Fruit fly (Drosophila melanogaster) whole organism, embryonic: ENCODE data around the gene PGRP-LA.

Source experiments
- Abd-B ChIP-seq: fragments of 200-800 bp; sonication (Bioruptor generic); optimal IDR thresholded peaks from 2 replicates; lab custom pipeline; 2018; ENCODE audit warnings: missing biosample characterization, mild to moderate bottlenecking, missing genetic modification characterization, moderate library complexity
- Aef1 ChIP-seq: fragments of 200-800 bp; sonication (Bioruptor generic); IDR thresholded peaks from 3 replicates; pipeline ENCODE4 v1.3.6; 2022; ENCODE audit warnings: missing biosample characterization, missing genetic modification characterization
- CG10979 ChIP-seq: fragments of 200-800 bp; sonication (Bioruptor generic); optimal IDR thresholded peaks from 2 replicates; lab custom pipeline; 2018; ENCODE audit warnings: missing biosample characterization, mild to moderate bottlenecking, missing genetic modification characterization, moderate library complexity
- CG11398 ChIP-seq: fragments of 200-800 bp; sonication (Bioruptor generic); optimal IDR thresholded peaks from 2 replicates; lab custom pipeline; 2016; ENCODE audit warnings: missing biosample characterization, missing genetic modification characterization
- CG11695 ChIP-seq: fragments of 200-800 bp; sonication (Bioruptor generic); IDR thresholded peaks from 3 replicates; pipeline ENCODE4 v1.3.6; 2022; ENCODE audit warnings: missing biosample characterization, missing genetic modification characterization
- CG11696 ChIP-seq: fragments of 200-800 bp; sonication (Bioruptor generic); IDR thresholded peaks from 2 replicates; pipeline ENCODE4 v1.3.6; 2022; ENCODE audit warnings: missing biosample characterization, missing genetic modification characterization
- CG14014 ChIP-seq: fragments of 200-800 bp; sonication (Bioruptor generic); IDR thresholded peaks from 2 replicates; pipeline ENCODE4 v1.3.6; 2022; ENCODE audit warnings: missing biosample characterization, missing genetic modification characterization
- CG14860 ChIP-seq: fragments of 200-800 bp; sonication (Bioruptor generic); IDR thresholded peaks from 3 replicates; pipeline ENCODE4 v1.3.6; 2022; ENCODE audit warnings: missing biosample characterization, missing genetic modification characterization; ENCODE audit not compliant: partially characterized antibody
- CG15269 ChIP-seq: fragments of 200-800 bp; sonication (Bioruptor generic); optimal IDR thresholded peaks from 2 replicates; lab custom pipeline; 2018; ENCODE audit warnings: missing biosample characterization, mild to moderate bottlenecking, missing genetic modification characterization, moderate library complexity
- CG18262 ChIP-seq: fragments of 200-800 bp; optimal IDR thresholded peaks from 3 replicates; lab custom pipeline; 2019; ENCODE audit warnings: missing biosample characterization, mild to moderate bottlenecking, missing genetic modification characterization, moderate library complexity
- CG2889 ChIP-seq: fragments of 200-800 bp; sonication (Bioruptor generic); IDR thresholded peaks from 3 replicates; pipeline ENCODE4 v1.3.6; 2022; ENCODE audit warnings: missing biosample characterization, missing genetic modification characterization
- CG3847 ChIP-seq: fragments of 200-800 bp; sonication (Bioruptor generic); IDR thresholded peaks from 2 replicates; pipeline ENCODE4 v1.3.6; 2022; ENCODE audit warnings: missing biosample characterization, missing genetic modification characterization
- CG4282 ChIP-seq: fragments of 200-800 bp; sonication (Bioruptor generic); optimal IDR thresholded peaks from 2 replicates; lab custom pipeline; 2016; ENCODE audit warnings: missing biosample characterization, missing genetic modification characterization
- CG6813 ChIP-seq: fragments of 200-800 bp; sonication (Bioruptor generic); optimal IDR thresholded peaks from 2 replicates; lab custom pipeline; 2017; ENCODE audit warnings: missing biosample characterization, missing genetic modification characterization, mild to moderate bottlenecking, moderate library complexity, missing genetic modification reagents
- CG6854 ChIP-seq: fragments of 200-800 bp; sonication (Bioruptor generic); optimal IDR thresholded peaks from 3 replicates; lab custom pipeline; 2017; ENCODE audit warnings: missing biosample characterization, mild to moderate bottlenecking, missing genetic modification characterization
- CG8281 ChIP-seq: fragments of 200-800 bp; sonication (Bioruptor generic); optimal IDR thresholded peaks from 2 replicates; lab custom pipeline; 2018; ENCODE audit warnings: missing biosample characterization, mild to moderate bottlenecking, missing genetic modification characterization, moderate library complexity
- CG8290 ChIP-seq, 3 experiments: fragments of 200-800 bp; sonication (Bioruptor generic); optimal IDR thresholded peaks; 2 replicates each; lab custom pipeline; 2016 to 2019; ENCODE audit warnings: missing biosample characterization in 3 of 3, missing genetic modification characterization in 3 of 3, mild to moderate bottlenecking in 2 of 3, moderate library complexity in 1 of 3
- CG8765 ChIP-seq: fragments of 200-800 bp; sonication (Bioruptor generic); IDR thresholded peaks from 2 replicates; pipeline ENCODE4 v1.3.6; 2022; ENCODE audit warnings: missing biosample characterization, missing genetic modification characterization
- CG9437 ChIP-seq: fragments of 200-800 bp; sonication (Bioruptor generic); optimal IDR thresholded peaks from 2 replicates; lab custom pipeline; 2018; ENCODE audit warnings: missing biosample characterization, mild to moderate bottlenecking, missing genetic modification characterization
- CG9817 ChIP-seq: fragments of 200-800 bp; sonication (Bioruptor generic); optimal IDR thresholded peaks from 2 replicates; lab custom pipeline; 2018; ENCODE audit warnings: missing biosample characterization, mild to moderate bottlenecking, missing genetic modification characterization, moderate library complexity
- Chrac-16 ChIP-seq: fragments of 200-800 bp; sonication (Bioruptor generic); optimal IDR thresholded peaks from 3 replicates; lab custom pipeline; 2016; ENCODE audit warnings: missing biosample characterization, missing genetic modification characterization
- D ChIP-seq, 2 experiments: fragments of 200-800 bp in 1 of 2; fragments of >200 bp in 1 of 2; sonication (Bioruptor generic) in 1 of 2; optimal IDR thresholded peaks; 2 replicates in 1 of 2; 3 replicates in 1 of 2; lab custom pipeline; 2017; ENCODE audit warnings: mild to moderate bottlenecking in 1 of 2, missing biosample characterization in 1 of 2, missing genetic modification characterization in 1 of 2, missing genetic modification reagents in 1 of 2
- Dad ChIP-seq: fragments of 200-800 bp; sonication (Bioruptor generic); optimal IDR thresholded peaks from 3 replicates; lab custom pipeline; 2016; ENCODE audit warnings: missing biosample characterization, missing genetic modification characterization
- Dbx ChIP-seq: fragments of 200-800 bp; sonication (Bioruptor generic); IDR thresholded peaks from 3 replicates; pipeline ENCODE4 v1.3.6; 2022; ENCODE audit warnings: missing biosample characterization, missing genetic modification characterization
- Dip3 ChIP-seq: fragments of 200-800 bp; sonication (Bioruptor generic); optimal IDR thresholded peaks from 3 replicates; lab custom pipeline; 2016; ENCODE audit warnings: missing biosample characterization, missing genetic modification characterization
- Ets65A ChIP-seq: fragments of 200-800 bp; sonication (Bioruptor generic); peaks from one replicate; lab custom pipeline; 2016; ENCODE audit warnings: missing biosample characterization, missing genetic modification characterization
- GATAe ChIP-seq: fragments of 200-800 bp; sonication (Bioruptor generic); conservative IDR thresholded peaks from 2 replicates; pipeline ENCODE4 v1.3.6; 2022; ENCODE audit warnings: missing biosample characterization, missing genetic modification characterization
- Gsc ChIP-seq: fragments of 200-800 bp; sonication (Bioruptor generic); IDR thresholded peaks from 2 replicates; pipeline ENCODE4 v1.3.6; 2022; ENCODE audit warnings: missing biosample characterization, missing genetic modification characterization
- H2.0 ChIP-seq: fragments of 200-800 bp; sonication (Bioruptor generic); IDR thresholded peaks from 2 replicates; pipeline ENCODE4 v1.3.6; 2022; ENCODE audit warnings: missing biosample characterization, missing genetic modification characterization
- Hr39 ChIP-seq: fragments of >200 bp; optimal IDR thresholded peaks from 2 replicates; lab custom pipeline; 2017
- Kr ChIP-seq: fragments of 200-800 bp; sonication (Bioruptor generic); optimal IDR thresholded peaks from 2 replicates; lab custom pipeline; 2017; ENCODE audit warnings: missing biosample characterization, mild to moderate bottlenecking, missing genetic modification characterization
- Rfx ChIP-seq: fragments of 200-800 bp; sonication (Bioruptor generic); IDR thresholded peaks from 2 replicates; pipeline ENCODE4 v1.3.6; 2022; ENCODE audit warnings: missing biosample characterization, missing genetic modification characterization
- bigmax ChIP-seq: fragments of 200-800 bp; sonication (Bioruptor generic); optimal IDR thresholded peaks from 2 replicates; lab custom pipeline; 2018; ENCODE audit warnings: missing biosample characterization, mild to moderate bottlenecking, missing genetic modification characterization
- chif ChIP-seq, 2 experiments: fragments of 200-800 bp; sonication (Bioruptor generic); optimal IDR thresholded peaks; 3 replicates each; lab custom pipeline; 2016; ENCODE audit warnings: missing biosample characterization in 2 of 2, missing genetic modification characterization in 2 of 2
- ci ChIP-seq: fragments of 200-800 bp; sonication (Bioruptor generic); IDR thresholded peaks from 3 replicates; pipeline ENCODE4 v1.3.6; 2022; ENCODE audit warnings: missing biosample characterization, missing genetic modification characterization
- crp ChIP-seq, 2 experiments: fragments of 200-800 bp; sonication (Bioruptor generic); optimal IDR thresholded peaks; 2 replicates in 1 of 2; 3 replicates in 1 of 2; lab custom pipeline; 2017; ENCODE audit warnings: missing biosample characterization in 2 of 2, missing genetic modification characterization in 2 of 2, mild to moderate bottlenecking in 1 of 2, moderate library complexity in 1 of 2
- dmrt11E ChIP-seq: fragments of 200-800 bp; sonication (Bioruptor generic); optimal IDR thresholded peaks from 3 replicates; lab custom pipeline; 2018; ENCODE audit warnings: missing biosample characterization, mild to moderate bottlenecking, missing genetic modification characterization, moderate library complexity
- en ChIP-seq: fragments of 200-800 bp; sonication (Bioruptor generic); optimal IDR thresholded peaks from 2 replicates; lab custom pipeline; 2016; ENCODE audit warnings: missing biosample characterization, missing genetic modification characterization
- esg ChIP-seq: fragments of 200-800 bp; sonication (Bioruptor generic); conservative IDR thresholded peaks from 2 replicates; pipeline ENCODE4 v1.3.6; 2022; ENCODE audit warnings: missing biosample characterization, missing genetic modification characterization
- fd96Cb ChIP-seq: fragments of 200-800 bp; sonication (Bioruptor generic); optimal IDR thresholded peaks from 2 replicates; lab custom pipeline; 2018; ENCODE audit warnings: missing biosample characterization, mild to moderate bottlenecking, missing genetic modification characterization, moderate library complexity
- fru ChIP-seq: fragments of >200 bp; optimal IDR thresholded peaks from 2 replicates; lab custom pipeline; 2017
- gsb-n ChIP-seq: fragments of 200-800 bp; sonication (Bioruptor generic); optimal IDR thresholded peaks from 3 replicates; lab custom pipeline; 2018; ENCODE audit warnings: missing biosample characterization, mild to moderate bottlenecking, missing genetic modification characterization
- lilli ChIP-seq: fragments of 200-800 bp; sonication (Bioruptor generic); optimal IDR thresholded peaks from 3 replicates; lab custom pipeline; 2016; ENCODE audit warnings: missing biosample characterization, missing genetic modification characterization
- onecut ChIP-seq: fragments of 200-800 bp; sonication (Bioruptor generic); IDR thresholded peaks from 2 replicates; pipeline ENCODE4 v1.3.6; 2022; ENCODE audit warnings: missing biosample characterization, missing genetic modification characterization
- seq ChIP-seq: fragments of 200-800 bp; sonication (Bioruptor generic); IDR thresholded peaks from 2 replicates; pipeline ENCODE4 v1.3.6; 2022; ENCODE audit warnings: missing biosample characterization, missing genetic modification characterization
- sima ChIP-seq: fragments of 200-800 bp; sonication (Bioruptor generic); optimal IDR thresholded peaks from 2 replicates; lab custom pipeline; 2016; ENCODE audit warnings: missing biosample characterization, missing genetic modification characterization
- sr ChIP-seq: fragments of 200-800 bp; sonication (Bioruptor generic); IDR thresholded peaks from 3 replicates; pipeline ENCODE4 v1.3.6; 2022; ENCODE audit warnings: missing biosample characterization, missing genetic modification characterization
- ttk ChIP-seq: fragments of 200-800 bp; sonication (Bioruptor generic); IDR thresholded peaks from 2 replicates; pipeline ENCODE4 v2.1.2; 2022; ENCODE audit warnings: missing biosample characterization, missing genetic modification characterization
- tx ChIP-seq: fragments of 200-800 bp; sonication (Bioruptor generic); optimal IDR thresholded peaks from 2 replicates; lab custom pipeline; 2016; ENCODE audit warnings: missing biosample characterization, missing genetic modification characterization
- vnd ChIP-seq: fragments of 200-800 bp; sonication (Bioruptor generic); IDR thresholded peaks from 3 replicates; pipeline ENCODE4 v1.3.6; 2022; ENCODE audit warnings: missing biosample characterization, missing genetic modification characterization; ENCODE audit not compliant: partially characterized antibody

PGRP-LA gene

dm6 chr3L:9383345-9384075, 49.4 kb downstream of the PGRP-LA start, which contains the start of gene Hsp27 (continued):
- TF ChIP-seq Rfx (GFP tag; lab: Robert Waterston, UW) (peak; percentile 99), CG11398 (GFP tag; lab: Kevin White, UChicago) (peak; percentile 60), sr (GFP tag; lab: Robert Waterston, UW) (peak; percentile 97), CG18262 (tag; lab: Kevin White, UChicago) (peak; percentile 99), sima (GFP tag; lab: Kevin White, UChicago) (peak; percentile 68), CG9437 (GFP tag; lab: Kevin White, UChicago) (peak; percentile 92), Chrac-16 (peak; percentile 98), CG14014 (GFP tag; lab: Robert Waterston, UW) (peak; percentile 96), CG3847 (GFP tag; lab: Robert Waterston, UW) (peak; percentile 96), CG6813 (GFP tag; lab: Kevin White, UChicago) (peak; percentile 97), Dad (GFP tag; lab: Kevin White, UChicago) (peak; percentile 96), CG14860 (no peak), Aef1 (GFP tag; lab: Robert Waterston, UW) (peak; percentile 98), dmrt11E (peak; percentile 95), tx (peak; percentile 70), Hr39 (lab: Kevin White, UChicago) (no peak), seq (GFP tag; lab: Robert Waterston, UW) (peak; percentile 97), H2.0 (GFP tag; lab: Robert Waterston, UW) (peak; percentile 98), CG8290 (GFP tag; optimal IDR thresholded peaks at IDR 0.05; lab: Kevin White, UChicago) (peak; percentile 95), CG8290 (tag; optimal IDR thresholded peaks at IDR 0.05; lab: Kevin White, UChicago) (peak in 1 of 2 experiments; percentile 66), gsb-n (tag; lab: Kevin White, UChicago) (peak; percentile 98), D (optimal IDR thresholded peaks at IDR 0.05; lab: Kevin White, UChicago) (no peak), D (GFP tag; optimal IDR thresholded peaks at IDR 0.05; lab: Kevin White, UChicago) (peak; percentile 98), Kr (GFP tag; lab: Kevin White, UChicago) (peak; percentile 33), vnd (no peak), en (peak; percentile 65), fru (no peak), CG15269 (tag; lab: Kevin White, UChicago) (peak; percentile 97), CG10979 (peak; percentile 99), fd96Cb (tag; lab: Kevin White, UChicago) (peak; percentile 99), CG11696 (GFP tag; lab: Robert Waterston, UW) (peak; percentile 93), CG4282 (GFP tag; lab: Kevin White, UChicago) (peak; percentile 62), Abd-B (peak; percentile 97), Dbx (peak; percentile 97), CG9817 (tag; lab: Kevin White, UChicago) (peak; percentile 96), crp (GFP tag; optimal IDR thresholded peaks at IDR 0.05; lab: Kevin White, UChicago) (peak; percentile 4 to 66), lilli (GFP tag; lab: Kevin White, UChicago) (peak; percentile 98), CG6854 (peak; percentile 95), chif (GFP tag; optimal IDR thresholded peaks at IDR 0.05; lab: Kevin White, UChicago) (peak; percentile 88 to 92), Ets65A (GFP tag; lab: Kevin White, UChicago) (peak; percentile 98), Gsc (peak; percentile 97), ci (GFP tag; lab: Robert Waterston, UW) (peak; percentile 99), ttk (GFP tag; lab: Robert Waterston, UW) (peak; percentile 98), CG8765 (GFP tag; lab: Robert Waterston, UW) (peak; percentile 97), onecut (GFP tag; lab: Robert Waterston, UW) (peak; percentile 94), bigmax (GFP tag; lab: Kevin White, UChicago) (peak; percentile 71), CG2889 (GFP tag; lab: Robert Waterston, UW) (peak; percentile 94), esg (GFP tag; lab: Robert Waterston, UW) (peak; percentile 95), Dip3 (peak; percentile 93), GATAe (peak; percentile 92), CG11695 (GFP tag; lab: Robert Waterston, UW) (peak; percentile 99), CG8281 (tag; lab: Kevin White, UChicago) (peak; percentile 89)
